Fruit fly (Drosophila melanogaster): ENCODE results near the gene Pldn.

Gene Pldn

dm6 chr3L:11691203-11691797 lies at the start of gene Pldn, which contains the start of gene CG14135 (continued):
- TF ChIP-seq chinmo (GFP tag; IDR thresholded peaks at IDR 0.05; ENCODE audit: partially characterized antibody) (no peak), NfI (GFP tag; optimal IDR thresholded peaks at IDR 0.05) (no peak), CG8765 (GFP tag; IDR thresholded peaks at IDR 0.05) (no peak), cad (GFP tag; optimal IDR thresholded peaks at IDR 0.05) (peak; percentile 20), zen2 (GFP tag; IDR thresholded peaks at IDR 0.05; ENCODE audit: partially characterized antibody) (no peak), MBD-R2 (GFP tag; IDR thresholded peaks at IDR 0.05) (peak; percentile 85), Taf1 (GFP tag; IDR thresholded peaks at IDR 0.05) (no peak), insv (GFP tag; optimal IDR thresholded peaks at IDR 0.05) (peak in 1 of 2 experiments; percentile 29), Sox100B (GFP tag; optimal IDR thresholded peaks at IDR 0.05) (no peak), unc-4 (GFP tag; IDR thresholded peaks at IDR 0.05; ENCODE audit: partially characterized antibody) (no peak), CG12391 (tag; optimal IDR thresholded peaks at IDR 0.05) (peak; percentile 3), CG14667 (GFP tag; IDR thresholded peaks at IDR 0.05) (no peak), hb (GFP tag; IDR thresholded peaks at IDR 0.05; ENCODE audit: partially characterized antibody) (no peak), da (GFP tag; optimal IDR thresholded peaks at IDR 0.05) (no peak), Pdp1 (GFP tag; optimal IDR thresholded peaks at IDR 0.05) (peak in 1 of 2 experiments; percentile 28), lmd (GFP tag; IDR thresholded peaks at IDR 0.05) (no peak), Ravus (GFP tag; IDR thresholded peaks at IDR 0.05) (no peak), sens (GFP tag) (peak; percentile 77), NC2α (GFP tag; optimal IDR thresholded peaks at IDR 0.05) (no peak), bcd (GFP tag; optimal IDR thresholded peaks at IDR 0.05) (peak; percentile 8), wdn (GFP tag; IDR thresholded peaks at IDR 0.05) (no peak), jumu (GFP tag; optimal IDR thresholded peaks at IDR 0.05) (no peak), Dref (GFP tag; IDR thresholded peaks at IDR 0.05) (peak; percentile 75), esg (GFP tag; conservative IDR thresholded peaks at IDR 0.05) (no peak), CG13287 (GFP tag; IDR thresholded peaks at IDR 0.05; ENCODE audit: partially characterized antibody) (peak; percentile 61), MTF-1 (GFP tag; optimal IDR thresholded peaks at IDR 0.05; ENCODE audit: borderline replicate concordance) (no peak), CG10274 (GFP tag; optimal IDR thresholded peaks at IDR 0.05) (no peak), cas (GFP tag; IDR thresholded peaks at IDR 0.05) (no peak), disco-r (GFP tag; optimal IDR thresholded peaks at IDR 0.05) (no peak)

- TF ChIP-seq kni (GFP tag; optimal IDR thresholded peaks at IDR 0.05), result no peak
Measured at dm6 chr3L:11731841-11732240, 40.6 kb upstream of the Pldn start, which contains the start of gene CG32087. Gene CG32087, plus strand, starts transcription at chr3L:11732141.

- TF ChIP-seq CG7786 (GFP tag; optimal IDR thresholded peaks at IDR 0.05) (no peak), CG42726 (GFP tag; IDR thresholded peaks at IDR 0.05; ENCODE audit: partially characterized antibody) (no peak), scrt (GFP tag; optimal IDR thresholded peaks at IDR 0.05) (no peak), CG15269 (tag; optimal IDR thresholded peaks at IDR 0.05) (no peak), lov (optimal IDR thresholded peaks at IDR 0.05) (no peak), lov (GFP tag; IDR thresholded peaks at IDR 0.05) (no peak), mam (GFP tag; optimal IDR thresholded peaks at IDR 0.05) (no peak), CG13775 (GFP tag; optimal IDR thresholded peaks at IDR 0.05) (no peak), CG7839 (tag; optimal IDR thresholded peaks at IDR 0.05) (no peak), Max (GFP tag; optimal IDR thresholded peaks at IDR 0.05) (no peak), D (optimal IDR thresholded peaks at IDR 0.05) (no peak), D (GFP tag; optimal IDR thresholded peaks at IDR 0.05) (no peak), sc (optimal IDR thresholded peaks at IDR 0.05) (no peak), sc (GFP tag; optimal IDR thresholded peaks at IDR 0.05) (no peak), CG33213 (GFP tag; optimal IDR thresholded peaks at IDR 0.05) (no peak), ham (GFP tag; IDR thresholded peaks at IDR 0.05) (no peak), Hmx (GFP tag; optimal IDR thresholded peaks at IDR 0.05) (no peak), pzg (GFP tag; optimal IDR thresholded peaks at IDR 0.05) (peak; percentile 1), HLHmδ (GFP tag; optimal IDR thresholded peaks at IDR 0.05) (no peak), vvl (GFP tag; IDR thresholded peaks at IDR 0.05) (no peak), Optix (GFP tag; IDR thresholded peaks at IDR 0.05) (no peak)
Measured at dm6 chr3L:11728147-11728546, 36.9 kb upstream of the Pldn start, which contains the start of gene sunn. Gene sunn, plus strand, starts transcription at chr3L:11728348.

Data from whole organism, embryonic.